Worm (Caenorhabditis elegans): ENCODE data around the gene K11H3.3.

Gene K11H3.3

DNA sequence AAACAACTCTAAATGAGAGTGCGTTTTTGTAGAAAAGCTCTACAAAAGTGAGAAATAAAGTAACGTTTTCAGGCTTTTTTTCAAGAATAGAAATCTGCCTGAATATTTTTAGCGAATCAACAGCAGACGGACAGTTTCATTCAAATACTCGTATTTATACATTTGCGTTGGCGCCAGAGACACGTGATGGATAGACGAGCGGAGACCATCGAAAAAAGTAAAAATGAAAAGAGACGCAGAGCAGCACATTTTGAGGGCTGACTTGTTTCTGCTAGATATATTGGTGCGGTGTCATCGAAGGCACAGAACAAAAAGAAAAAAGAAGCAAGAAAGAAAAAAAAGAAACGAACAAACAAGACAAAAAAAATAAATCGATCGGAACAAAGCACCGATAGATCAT lies 25.6 kb upstream of the K11H3.3 start:
- TF ChIP-seq ZK546.5 (tag; optimal IDR thresholded peaks at IDR 0.05) (no peak), nhr-237 (tag; optimal IDR thresholded peaks at IDR 0.05) (no peak), nhr-129 (tag; optimal IDR thresholded peaks at IDR 0.05) (peak; percentile 83), ztf-11 (tag; optimal IDR thresholded peaks at IDR 0.05) (no peak), lin-11 (tag; optimal IDR thresholded peaks at IDR 0.05) (no peak), unc-55 (GFP tag; optimal IDR thresholded peaks at IDR 0.05) (peak; percentile 34), unc-39 (tag; optimal IDR thresholded peaks at IDR 0.05) (no peak), mab-5 (tag; optimal IDR thresholded peaks at IDR 0.05) (peak; percentile 32), sem-4 (tag; optimal IDR thresholded peaks at IDR 0.05) (peak; percentile 6), peb-1 (tag; optimal IDR thresholded peaks at IDR 0.05) (no peak), blmp-1 (tag; optimal IDR thresholded peaks at IDR 0.05; ENCODE audit: insufficient read depth) (no peak), ama-1 (optimal IDR thresholded peaks at IDR 0.05) (peak; percentile 93), unc-62 (GFP tag; optimal IDR thresholded peaks at IDR 0.05) (no peak), ceh-16 (tag; optimal IDR thresholded peaks at IDR 0.05) (no peak), ztf-4 (tag; optimal IDR thresholded peaks at IDR 0.05) (peak; percentile 65), alr-1 (tag; optimal IDR thresholded peaks at IDR 0.05) (no peak), nhr-6 (tag; optimal IDR thresholded peaks at IDR 0.05) (no peak), lsy-2 (tag; optimal IDR thresholded peaks at IDR 0.05) (peak in 1 of 2 experiments; percentile 79), F13H6.1 (tag; optimal IDR thresholded peaks at IDR 0.05) (peak; percentile 61), lin-13 (GFP tag; optimal IDR thresholded peaks at IDR 0.05) (peak; percentile 18), gmeb-1 (tag; optimal IDR thresholded peaks at IDR 0.05) (peak; percentile 23), aly-2 (tag; optimal IDR thresholded peaks at IDR 0.05) (no peak), nhr-11 (tag; optimal IDR thresholded peaks at IDR 0.05) (no peak), sma-9 (GFP tag; optimal IDR thresholded peaks at IDR 0.05) (peak; percentile 52), sma-9 (tag; optimal IDR thresholded peaks at IDR 0.05) (no peak), sma-3 (GFP tag; optimal IDR thresholded peaks at IDR 0.05) (peak; percentile 46), zag-1 (tag; optimal IDR thresholded peaks at IDR 0.05) (no peak), ceh-82 (tag; optimal IDR thresholded peaks at IDR 0.05) (no peak), R02D3.7 (tag; optimal IDR thresholded peaks at IDR 0.05) (no peak), nhr-21 (tag; optimal IDR thresholded peaks at IDR 0.05) (no peak), nhr-23 (tag; optimal IDR thresholded peaks at IDR 0.05) (no peak), lin-39 (tag; optimal IDR thresholded peaks at IDR 0.05) (no peak), elt-3 (tag; optimal IDR thresholded peaks at IDR 0.05) (no peak), nhr-77 (tag; optimal IDR thresholded peaks at IDR 0.05) (no peak), nhr-25 (tag; optimal IDR thresholded peaks at IDR 0.05) (no peak), ztf-1 (GFP tag; conservative IDR thresholded peaks at IDR 0.05) (no peak), mbf-1 (tag; optimal IDR thresholded peaks at IDR 0.05) (no peak), fos-1 (tag; optimal IDR thresholded peaks at IDR 0.05) (peak; percentile 3), Y55F3AM.14 (GFP tag; optimal IDR thresholded peaks at IDR 0.05) (peak; percentile 82), dmd-4 (tag; optimal IDR thresholded peaks at IDR 0.05) (no peak), elt-1 (tag; optimal IDR thresholded peaks at IDR 0.05) (no peak), skn-1 (tag; optimal IDR thresholded peaks at IDR 0.05) (no peak), egl-27 (tag; optimal IDR thresholded peaks at IDR 0.05) (no peak), crh-2 (tag; optimal IDR thresholded peaks at IDR 0.05) (peak; percentile 68), mdl-1 (tag; optimal IDR thresholded peaks at IDR 0.05) (peak in 1 of 2 experiments; percentile 46), nhr-12 (tag; optimal IDR thresholded peaks at IDR 0.05) (no peak), nhr-10 (tag; optimal IDR thresholded peaks at IDR 0.05) (no peak), C34F6.9 (tag; optimal IDR thresholded peaks at IDR 0.05) (peak; percentile 71), snpc-4 (tag; optimal IDR thresholded peaks at IDR 0.05) (no peak)
